Worm (Caenorhabditis elegans) whole organism, young adult: ENCODE measurements around the gene scl-5.

ENCODE experiments used
- F10E7.11 ChIP-seq: sonication (generic microtip); optimal IDR thresholded peaks from 2 replicates; lab custom pipeline; 2017; ENCODE audit warnings: mild to moderate bottlenecking, missing genetic modification characterization, moderate library complexity, missing compliant biosample characterization
- F33H1.4 ChIP-seq: fragments of 200-800 bp; sonication (Bioruptor generic); IDR thresholded peaks from 2 replicates; pipeline ENCODE4 v1.3.6; 2022; ENCODE audit warnings: missing genetic modification reagents, missing genetic modification characterization, missing compliant biosample characterization
- F37B4.10 ChIP-seq: fragments of 200-800 bp; sonication (Bioruptor generic); IDR thresholded peaks from 2 replicates; pipeline ENCODE4 v1.3.6; 2022; ENCODE audit warnings: missing genetic modification characterization, missing compliant biosample characterization
- F52B5.7 ChIP-seq: sonication (generic microtip); optimal IDR thresholded peaks from 2 replicates; lab custom pipeline; 2016; ENCODE audit warnings: mild to moderate bottlenecking, missing genetic modification characterization, missing compliant biosample characterization
- K12H6.12 ChIP-seq: fragments of 200-800 bp; sonication (Bioruptor generic); optimal IDR thresholded peaks from 2 replicates; lab custom pipeline; 2018; ENCODE audit warnings: mild to moderate bottlenecking, missing genetic modification characterization, missing compliant biosample characterization
- T26A5.8 ChIP-seq: sonication (generic microtip); optimal IDR thresholded peaks from 2 replicates; lab custom pipeline; 2016; ENCODE audit warnings: missing genetic modification characterization, missing compliant biosample characterization
- Y67H2A.10 ChIP-seq: fragments of 200-800 bp; sonication (Bioruptor generic); conservative IDR thresholded peaks from 2 replicates; pipeline ENCODE4 v1.3.6; 2022; ENCODE audit warnings: missing genetic modification reagents, missing genetic modification characterization, missing compliant biosample characterization
- akir-1 ChIP-seq: fragments of 200-800 bp; sonication (Bioruptor generic); optimal IDR thresholded peaks from 2 replicates; lab custom pipeline; 2018; ENCODE audit warnings: mild to moderate bottlenecking, missing genetic modification characterization, moderate library complexity, missing compliant biosample characterization
- aptf-2 ChIP-seq: fragments of 200-800 bp; sonication (Bioruptor generic); conservative IDR thresholded peaks from 2 replicates; pipeline ENCODE4 v1.3.6; 2022; ENCODE audit warnings: missing genetic modification reagents, missing genetic modification characterization, missing compliant biosample characterization
- atf-7 ChIP-seq: sonication (generic microtip); optimal IDR thresholded peaks from 2 replicates; lab custom pipeline; 2017; ENCODE audit warnings: mild to moderate bottlenecking, missing genetic modification characterization, missing compliant biosample characterization
- attf-5 ChIP-seq: fragments of 200-800 bp; sonication (Bioruptor generic); optimal IDR thresholded peaks from 2 replicates; lab custom pipeline; 2018; ENCODE audit warnings: mild to moderate bottlenecking, missing genetic modification characterization, missing compliant biosample characterization
- bed-1 ChIP-seq: fragments of 200-800 bp; sonication (Bioruptor generic); IDR thresholded peaks from 2 replicates; pipeline ENCODE4 v1.3.6; 2022; ENCODE audit warnings: missing genetic modification reagents, missing genetic modification characterization, missing compliant biosample characterization
- bed-2 ChIP-seq: fragments of 200-800 bp; sonication (Bioruptor generic); IDR thresholded peaks from 2 replicates; pipeline ENCODE4 v1.3.6; 2022; ENCODE audit warnings: missing genetic modification reagents, missing genetic modification characterization, missing compliant biosample characterization
- cebp-2 ChIP-seq: fragments of 200-800 bp; sonication (Bioruptor generic); IDR thresholded peaks from 2 replicates; pipeline ENCODE4 v1.3.6; 2022; ENCODE audit warnings: missing genetic modification characterization, missing compliant biosample characterization
- ceh-100 ChIP-seq: fragments of 200-800 bp; sonication (Bioruptor generic); IDR thresholded peaks from 2 replicates; pipeline ENCODE4 v1.3.6; 2022; ENCODE audit warnings: missing genetic modification reagents, missing genetic modification characterization, missing compliant biosample characterization
- ceh-27 ChIP-seq: fragments of 200-800 bp; sonication (Bioruptor generic); optimal IDR thresholded peaks from 2 replicates; lab custom pipeline; 2018; ENCODE audit warnings: mild to moderate bottlenecking, missing genetic modification characterization, moderate library complexity, missing compliant biosample characterization
- ceh-58 ChIP-seq: fragments of 200-800 bp; sonication (Bioruptor generic); IDR thresholded peaks from 2 replicates; pipeline ENCODE4 v1.3.6; 2022; ENCODE audit warnings: missing genetic modification characterization, missing compliant biosample characterization
- dox-1 ChIP-seq: fragments of 200-800 bp; sonication (Bioruptor generic); IDR thresholded peaks from 2 replicates; pipeline ENCODE4 v1.3.6; 2022; ENCODE audit warnings: missing genetic modification reagents, missing genetic modification characterization, missing compliant biosample characterization
- dpff-1 ChIP-seq: sonication (generic microtip); optimal IDR thresholded peaks from 2 replicates; lab custom pipeline; 2017; ENCODE audit warnings: mild to moderate bottlenecking, missing genetic modification characterization, missing compliant biosample characterization
- efl-1 ChIP-seq: fragments of 150-350 bp; optimal IDR thresholded peaks from 2 replicates; lab custom pipeline; 2014; ENCODE audit warnings: missing biosample characterization, missing genetic modification reagents, missing genetic modification characterization
- egl-44 ChIP-seq: fragments of 200-800 bp; sonication (Bioruptor generic); IDR thresholded peaks from 2 replicates; pipeline ENCODE4 v1.3.6; 2022; ENCODE audit warnings: missing genetic modification reagents, missing genetic modification characterization, missing compliant biosample characterization
- ekl-4 ChIP-seq: fragments of 200-800 bp; sonication (Bioruptor generic); IDR thresholded peaks from 2 replicates; pipeline ENCODE4 v1.3.6; 2022; ENCODE audit warnings: missing genetic modification reagents, missing genetic modification characterization, missing compliant biosample characterization
- ets-4 ChIP-seq: fragments of 200-800 bp; sonication (Bioruptor generic); optimal IDR thresholded peaks from 2 replicates; lab custom pipeline; 2018; ENCODE audit warnings: mild to moderate bottlenecking, missing genetic modification characterization, missing compliant biosample characterization
- hlh-12 ChIP-seq: sonication (generic microtip); optimal IDR thresholded peaks from 2 replicates; lab custom pipeline; 2016; ENCODE audit warnings: missing genetic modification characterization, missing compliant biosample characterization
- hmg-20 ChIP-seq: fragments of 200-800 bp; sonication (Bioruptor generic); IDR thresholded peaks from 2 replicates; pipeline ENCODE4 v1.3.6; 2022; ENCODE audit warnings: missing genetic modification reagents, missing genetic modification characterization, missing compliant biosample characterization
- hsf-1 ChIP-seq: fragments of 200-800 bp; sonication (Bioruptor generic); IDR thresholded peaks from 2 replicates; pipeline ENCODE4 v1.3.6; 2022; ENCODE audit warnings: missing genetic modification reagents, missing genetic modification characterization, missing compliant biosample characterization
- lag-1 ChIP-seq: fragments of 200-800 bp; sonication (Bioruptor generic); IDR thresholded peaks from 2 replicates; pipeline ENCODE4 v1.3.6; 2022; ENCODE audit warnings: missing genetic modification reagents, missing genetic modification characterization, missing compliant biosample characterization
- let-526 ChIP-seq: fragments of 200-800 bp; sonication (Bioruptor generic); IDR thresholded peaks from 2 replicates; pipeline ENCODE4 v1.3.6; 2022; ENCODE audit warnings: missing genetic modification reagents, missing genetic modification characterization, missing compliant biosample characterization
- lin-26 ChIP-seq: fragments of 200-800 bp; sonication (Bioruptor generic); IDR thresholded peaks from 2 replicates; pipeline ENCODE4 v1.3.6; 2022; ENCODE audit warnings: missing genetic modification reagents, missing genetic modification characterization, missing compliant biosample characterization
- lsl-1 ChIP-seq: fragments of 200-800 bp; sonication (Bioruptor generic); optimal IDR thresholded peaks from 2 replicates; lab custom pipeline; 2018; ENCODE audit warnings: mild to moderate bottlenecking, missing genetic modification characterization, moderate library complexity, missing compliant biosample characterization
- lsy-27 ChIP-seq: sonication (generic microtip); optimal IDR thresholded peaks from 2 replicates; lab custom pipeline; 2017; ENCODE audit warnings: missing genetic modification characterization, mild to moderate bottlenecking, missing compliant biosample characterization, antibody characterized with exemption, missing genotype, borderline replicate concordance; ENCODE audit not compliant: insufficient read depth
- madf-10 ChIP-seq: sonication (generic microtip); optimal IDR thresholded peaks from 2 replicates; lab custom pipeline; 2016; ENCODE audit warnings: mild to moderate bottlenecking, missing genetic modification characterization, missing compliant biosample characterization
- madf-3 ChIP-seq: fragments of 200-800 bp; sonication (Bioruptor generic); IDR thresholded peaks from 2 replicates; pipeline ENCODE4 v1.3.6; 2022; ENCODE audit warnings: missing genetic modification reagents, missing genetic modification characterization, missing compliant biosample characterization
- madf-6 ChIP-seq: fragments of 200-800 bp; sonication (Bioruptor generic); IDR thresholded peaks from 2 replicates; pipeline ENCODE4 v1.3.6; 2022; ENCODE audit warnings: missing genetic modification reagents, missing genetic modification characterization, missing compliant biosample characterization
- mxl-1 ChIP-seq: sonication (generic microtip); optimal IDR thresholded peaks from 2 replicates; lab custom pipeline; 2016; ENCODE audit warnings: missing genetic modification characterization, missing compliant biosample characterization
- nfyb-1 ChIP-seq: fragments of 200-800 bp; sonication (Bioruptor generic); IDR thresholded peaks from 2 replicates; pipeline ENCODE4 v1.3.6; 2022; ENCODE audit warnings: missing genetic modification reagents, missing genetic modification characterization, missing compliant biosample characterization
- nhr-179 ChIP-seq: sonication (generic microtip); optimal IDR thresholded peaks from 2 replicates; lab custom pipeline; 2016; ENCODE audit warnings: mild to moderate bottlenecking, missing genetic modification characterization, missing compliant biosample characterization
- nhr-80 ChIP-seq: sonication (generic microtip); optimal IDR thresholded peaks from 2 replicates; lab custom pipeline; 2016; ENCODE audit warnings: missing genetic modification characterization, missing compliant biosample characterization
- sea-2 ChIP-seq: fragments of 200-800 bp; sonication (Bioruptor generic); IDR thresholded peaks from 2 replicates; pipeline ENCODE4 v1.3.6; 2022; ENCODE audit warnings: missing genetic modification characterization, missing compliant biosample characterization
- somi-1 ChIP-seq: fragments of 200-800 bp; sonication (Bioruptor generic); optimal IDR thresholded peaks from 2 replicates; lab custom pipeline; 2018; ENCODE audit warnings: mild to moderate bottlenecking, missing genetic modification characterization, missing compliant biosample characterization
- tbp1 ChIP-seq: fragments of 200-800 bp; sonication (Bioruptor generic); optimal IDR thresholded peaks from 2 replicates; lab custom pipeline; 2018; ENCODE audit warnings: mild to moderate bottlenecking, missing genetic modification characterization, missing compliant biosample characterization
- zfh-2 ChIP-seq: fragments of 200-800 bp; sonication (Bioruptor generic); conservative IDR thresholded peaks from 2 replicates; pipeline ENCODE4 v1.3.6; 2022; ENCODE audit warnings: missing genetic modification reagents, missing genetic modification characterization, missing compliant biosample characterization
- ztf-25 ChIP-seq: fragments of 200-800 bp; sonication (Bioruptor generic); IDR thresholded peaks from 2 replicates; pipeline ENCODE4 v1.3.6; 2022; ENCODE audit warnings: missing genetic modification reagents, missing genetic modification characterization, missing compliant biosample characterization
- ztf-26 ChIP-seq: sonication (generic microtip); optimal IDR thresholded peaks from 2 replicates; lab custom pipeline; 2017; ENCODE audit warnings: missing genetic modification characterization, missing compliant biosample characterization
- ztf-28 ChIP-seq: fragments of 200-800 bp; sonication (Bioruptor generic); IDR thresholded peaks from 2 replicates; pipeline ENCODE4 v1.3.6; 2022; ENCODE audit warnings: missing genetic modification reagents, missing genetic modification characterization, missing compliant biosample characterization
- ztf-3 ChIP-seq: fragments of 200-800 bp; sonication (Bioruptor generic); optimal IDR thresholded peaks from 2 replicates; lab custom pipeline; 2018; ENCODE audit warnings: mild to moderate bottlenecking, missing genetic modification characterization, missing compliant biosample characterization

Gene scl-5

DNA sequence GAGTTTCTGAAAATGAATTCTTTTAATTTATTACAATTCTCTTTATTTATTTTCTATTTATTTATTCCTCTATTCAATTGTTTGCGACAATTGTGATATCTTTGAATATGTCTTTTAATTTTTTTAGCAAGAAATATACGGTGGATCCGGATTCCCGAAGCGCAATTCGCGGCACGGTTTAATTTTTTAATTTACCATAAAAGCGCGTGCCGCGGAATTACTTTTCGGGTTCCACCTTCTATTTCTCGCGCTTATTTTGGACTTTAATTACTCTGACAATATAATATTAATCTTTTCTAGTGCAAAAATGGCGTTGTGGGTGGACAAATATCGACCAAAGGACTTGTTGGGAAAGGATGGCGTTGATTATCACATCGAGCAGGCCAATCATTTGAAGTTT, 31.6 kb downstream of the scl-5 start, which contains the start of gene rfc-3:
Gene rfc-3 (plus strand): TSS at position 301 of the 400 bp plus-strand sequence.
- TF ChIP-seq somi-1: no peak
- no peak for TF ChIP-seq akir-1 (GFP tag; lab: Kevin White, UChicago)
- peak; percentile 32 for TF ChIP-seq madf-6
- TF ChIP-seq hsf-1 (GFP tag; lab: Robert Waterston, UW): 0 out of 2 replicates have a peak, but pooled peaks have one; percentile 22
- peak; percentile 49 for TF ChIP-seq efl-1 (GFP tag; lab: Kevin White, UChicago)
- TF ChIP-seq ceh-27: no peak
- peak; percentile 8; the same call in 1 of the 2 replicates for TF ChIP-seq F33H1.4
- TF ChIP-seq ekl-4 (GFP tag; lab: Robert Waterston, UW): peak; percentile 49; the same call in 1 of the 2 replicates
- no peak for TF ChIP-seq let-526 (GFP tag; lab: Robert Waterston, UW)
- 0 out of 2 replicates have a peak, but pooled peaks have one; percentile 35 for TF ChIP-seq ztf-25 (GFP tag; lab: Robert Waterston, UW)
- TF ChIP-seq lsy-27 (tag; lab: Kevin White, UChicago): no peak
- TF ChIP-seq ceh-100 (GFP tag; lab: Robert Waterston, UW): 0 out of 2 replicates have a peak, but pooled peaks have one; percentile 36

DNA sequence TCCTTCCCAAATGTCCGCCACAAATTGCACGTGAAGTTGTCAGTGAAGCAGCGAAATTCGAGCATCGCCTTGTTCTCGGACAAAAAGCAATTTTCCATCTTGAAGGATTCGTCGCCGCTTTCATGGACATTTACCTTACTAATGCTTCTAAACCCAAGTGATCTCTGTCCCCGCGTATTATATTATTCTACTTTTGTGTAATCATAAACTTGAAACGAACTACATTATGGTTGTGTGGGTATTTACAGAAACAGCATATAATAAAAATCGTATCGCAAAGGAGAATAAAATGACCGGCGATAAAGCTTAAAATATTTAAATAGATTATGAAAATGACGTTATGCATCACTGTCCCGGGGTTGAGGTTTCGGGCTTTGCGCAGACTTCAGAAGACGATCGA, 33.0 kb downstream of the scl-5 start:
- TF ChIP-seq T26A5.8 (tag; lab: Kevin White, UChicago) (peak; percentile 1), madf-3 (GFP tag; lab: Robert Waterston, UW) (0 out of 2 replicates have a peak, but pooled peaks have one; percentile 16), somi-1 (no peak), ekl-4 (GFP tag; lab: Robert Waterston, UW) (0 out of 2 replicates have a peak, but pooled peaks have one; percentile 30), ets-4 (GFP tag; lab: Kevin White, UChicago) (no peak), ceh-27 (no peak), cebp-2 (GFP tag; lab: Robert Waterston, UW) (no peak), bed-1 (GFP tag; lab: Robert Waterston, UW) (no peak), lsl-1 (GFP tag; lab: Kevin White, UChicago) (peak; percentile 27), K12H6.12 (tag; lab: Kevin White, UChicago) (no peak), F52B5.7 (tag; lab: Kevin White, UChicago) (no peak), F10E7.11 (tag; lab: Kevin White, UChicago) (no peak), hmg-20 (no peak), nhr-80 (tag; lab: Kevin White, UChicago) (no peak), tbp1 (GFP tag; lab: Kevin White, UChicago) (no peak), ztf-26 (tag; lab: Kevin White, UChicago) (no peak), ceh-100 (GFP tag; lab: Robert Waterston, UW) (no peak), ztf-25 (GFP tag; lab: Robert Waterston, UW) (no peak), madf-6 (peak; percentile 58), akir-1 (GFP tag; lab: Kevin White, UChicago) (no peak), ztf-28 (GFP tag; lab: Robert Waterston, UW) (no peak), bed-2 (no peak), attf-5 (GFP tag; lab: Kevin White, UChicago) (peak; percentile 35), atf-7 (tag; lab: Kevin White, UChicago) (no peak), nfyb-1 (0 out of 2 replicates have a peak, but pooled peaks have one; percentile 7), egl-44 (GFP tag; lab: Robert Waterston, UW) (no peak), dox-1 (peak; percentile 52; the same call in 1 of the 2 replicates), zfh-2 (GFP tag; lab: Robert Waterston, UW) (no peak), ztf-3 (GFP tag; lab: Kevin White, UChicago) (no peak), dpff-1 (tag; lab: Kevin White, UChicago) (no peak), lin-26 (GFP tag; lab: Robert Waterston, UW) (peak; percentile 68; the same call in 1 of the 2 replicates), ceh-58 (no peak), aptf-2 (GFP tag; lab: Robert Waterston, UW) (no peak), mxl-1 (tag; lab: Kevin White, UChicago) (peak; percentile 39), hlh-12 (no peak), F37B4.10 (GFP tag; lab: Robert Waterston, UW) (no peak), hsf-1 (GFP tag; lab: Robert Waterston, UW) (peak; percentile 66; the same call in 1 of the 2 replicates), madf-10 (tag; lab: Kevin White, UChicago) (no peak), F33H1.4 (no peak), lag-1 (no peak), Y67H2A.10 (GFP tag; lab: Robert Waterston, UW) (no peak), nhr-179 (tag; lab: Kevin White, UChicago) (no peak), sea-2 (no peak)
